Fruit fly (Drosophila melanogaster) whole organism, larva: ENCODE measurements around the gene ICA69.

Experiments
- noc ChIP-seq: fragments of 200-800 bp; sonication (Bioruptor generic); optimal IDR thresholded peaks from 3 replicates; lab custom pipeline; 2019; ENCODE audit warnings: missing biosample characterization, mild to moderate bottlenecking, missing genetic modification characterization, moderate library complexity

ICA69 gene

DNA sequence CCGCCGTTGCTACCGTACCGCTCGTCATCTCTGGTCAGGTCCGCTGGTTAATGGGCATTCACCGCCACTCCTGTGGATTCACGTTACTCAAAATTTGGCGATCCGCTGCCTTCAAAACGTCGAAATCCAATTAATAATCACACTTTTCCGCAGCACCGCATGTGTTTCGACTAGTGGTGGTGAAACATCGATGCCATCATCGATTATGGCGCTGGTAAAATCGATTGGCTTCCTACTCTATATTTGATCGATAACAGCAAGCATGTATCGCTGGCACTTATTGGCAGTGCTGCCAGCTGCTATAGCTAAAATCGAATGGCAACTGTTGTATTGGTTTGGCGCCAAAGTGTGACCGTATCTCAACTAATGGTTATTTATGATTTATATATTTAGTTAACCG, 4.6 kb downstream of the ICA69 start:
- TF ChIP-seq noc (tag; lab: Kevin White, UChicago): no peak

DNA sequence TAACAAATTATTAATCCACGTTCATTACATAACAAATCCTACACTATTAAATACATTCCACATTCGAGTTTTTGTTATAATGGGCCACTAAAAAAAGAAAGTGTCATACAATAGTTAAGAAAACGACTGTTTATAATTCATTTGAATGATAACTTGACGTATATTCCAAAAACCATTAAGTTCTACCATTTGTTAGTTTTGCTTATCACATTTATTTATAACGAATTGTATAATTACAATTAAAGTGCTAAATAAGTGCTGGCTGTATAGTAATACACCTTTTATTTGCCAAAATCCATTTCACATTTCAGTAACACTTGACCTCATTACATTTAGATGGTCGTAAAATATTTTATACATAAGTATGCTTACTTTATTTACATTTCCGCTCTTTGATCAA, 5.0 kb downstream of the ICA69 start, which contains the start of gene CG10565:
Gene CG10565 (minus strand): TSS at position 101 of the 400 bp plus-strand sequence.
- TF ChIP-seq noc (tag; lab: Kevin White, UChicago): no peak

DNA sequence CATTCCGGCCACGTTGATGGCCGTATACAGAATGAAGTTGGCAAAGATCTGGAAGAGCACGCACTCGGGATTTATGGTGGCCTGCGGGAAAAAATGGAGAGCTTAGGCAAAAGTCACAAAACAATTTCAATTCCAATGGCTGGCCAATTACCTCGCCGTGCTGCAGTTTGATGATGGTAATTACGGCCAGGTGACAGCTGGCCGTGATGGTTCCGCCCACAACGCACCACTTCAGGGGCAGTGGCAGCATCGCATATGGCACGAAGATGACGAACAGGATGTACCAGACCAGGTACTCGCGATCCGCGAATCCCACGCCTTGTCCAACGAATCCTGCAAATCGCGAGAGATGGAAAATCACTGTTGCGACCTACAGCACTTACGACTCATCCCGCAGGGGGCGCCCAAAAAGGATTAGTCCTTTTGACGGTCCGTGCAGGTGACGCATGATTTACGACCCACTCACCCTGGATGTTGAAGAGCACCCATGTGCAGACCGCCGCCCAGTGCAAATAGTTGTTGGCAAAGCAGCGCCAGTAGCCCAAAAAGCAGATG, 14.7 kb downstream of the ICA69 start:
- TF ChIP-seq noc (tag; lab: Kevin White, UChicago): no peak

DNA sequence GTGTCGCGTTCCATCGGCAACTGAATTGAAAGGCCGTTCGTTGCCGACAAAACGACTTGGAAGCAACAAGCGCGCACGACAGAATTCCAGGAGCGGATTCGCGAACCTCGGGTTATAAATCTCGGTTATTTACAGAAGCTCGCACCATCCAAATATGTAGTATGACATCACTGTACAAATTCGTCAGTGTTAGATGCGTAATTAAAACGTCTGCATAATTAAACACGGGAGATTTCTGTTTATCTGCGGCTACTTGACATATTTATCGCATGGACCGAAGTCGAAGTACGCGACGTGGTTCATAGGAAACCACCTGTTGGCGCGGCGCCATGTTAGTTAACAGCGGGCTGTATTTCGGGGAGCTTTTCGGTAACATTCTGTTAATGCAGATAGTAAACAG, 40.7 kb downstream of the ICA69 start, which contains the start of gene Ac78C:
Gene Ac78C (minus strand): TSS at position 26 of the 400 bp plus-strand sequence.
- TF ChIP-seq noc (tag; lab: Kevin White, UChicago): peak; percentile 93

DNA sequence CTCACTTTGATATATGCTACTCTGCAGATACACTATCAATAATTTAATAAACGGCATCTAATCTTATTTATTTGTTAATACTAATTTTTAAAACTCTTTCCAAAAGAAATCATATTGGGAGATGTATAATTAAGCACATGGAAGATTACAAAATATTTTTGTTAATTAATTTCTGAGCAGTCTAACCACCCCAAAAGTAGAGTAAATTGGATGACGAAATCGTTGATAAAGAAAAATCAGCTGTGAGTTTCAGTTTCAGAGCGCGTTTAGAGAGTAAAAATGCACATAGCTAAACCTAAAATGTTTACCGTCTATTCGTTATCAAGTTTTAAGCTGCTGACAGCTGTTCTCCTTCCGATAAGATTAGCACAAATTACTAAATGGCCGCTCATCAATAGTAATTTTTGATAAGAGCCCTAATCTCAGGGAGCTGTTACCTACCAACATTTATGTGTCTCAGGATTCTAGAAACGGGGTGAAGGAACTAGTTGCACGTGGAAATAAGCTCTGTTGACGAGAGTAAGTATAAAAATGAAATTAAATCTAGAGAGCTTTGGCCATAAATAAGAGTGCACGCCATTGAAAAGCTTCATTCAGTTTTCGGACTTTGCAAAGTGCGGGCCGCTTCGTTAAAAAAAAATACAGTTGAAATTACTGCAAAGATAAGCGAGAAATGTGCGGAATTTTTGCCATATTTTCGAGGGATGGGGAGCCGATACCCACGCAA, 41.4 kb downstream of the ICA69 start, which contains the start of the genes chb and AsnS:
Gene chb (plus strand): TSS at position 327 of the 727 bp plus-strand sequence.
Gene AsnS (plus strand): TSS at position 592 of the 727 bp plus-strand sequence.
- peak; percentile 95 for TF ChIP-seq noc (tag; lab: Kevin White, UChicago)

DNA sequence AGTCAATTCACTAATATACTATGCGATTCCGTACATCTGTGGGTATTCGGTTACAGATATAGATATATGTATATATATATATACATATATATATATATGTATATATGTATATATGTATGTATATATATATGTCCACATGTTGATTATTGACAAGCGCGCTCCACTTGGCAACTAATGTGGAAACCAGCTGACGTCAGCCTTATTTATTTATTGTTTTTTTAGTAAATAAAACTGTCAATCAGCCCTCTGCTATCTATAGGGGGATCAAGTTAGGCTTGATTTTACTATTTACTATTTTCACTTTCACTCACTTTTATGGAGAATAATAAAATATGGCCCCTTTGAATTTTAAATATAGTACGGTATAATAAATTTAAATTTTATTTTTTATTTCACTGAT, 43.7 kb downstream of the ICA69 start:
- TF ChIP-seq noc (tag; lab: Kevin White, UChicago): no peak

DNA sequence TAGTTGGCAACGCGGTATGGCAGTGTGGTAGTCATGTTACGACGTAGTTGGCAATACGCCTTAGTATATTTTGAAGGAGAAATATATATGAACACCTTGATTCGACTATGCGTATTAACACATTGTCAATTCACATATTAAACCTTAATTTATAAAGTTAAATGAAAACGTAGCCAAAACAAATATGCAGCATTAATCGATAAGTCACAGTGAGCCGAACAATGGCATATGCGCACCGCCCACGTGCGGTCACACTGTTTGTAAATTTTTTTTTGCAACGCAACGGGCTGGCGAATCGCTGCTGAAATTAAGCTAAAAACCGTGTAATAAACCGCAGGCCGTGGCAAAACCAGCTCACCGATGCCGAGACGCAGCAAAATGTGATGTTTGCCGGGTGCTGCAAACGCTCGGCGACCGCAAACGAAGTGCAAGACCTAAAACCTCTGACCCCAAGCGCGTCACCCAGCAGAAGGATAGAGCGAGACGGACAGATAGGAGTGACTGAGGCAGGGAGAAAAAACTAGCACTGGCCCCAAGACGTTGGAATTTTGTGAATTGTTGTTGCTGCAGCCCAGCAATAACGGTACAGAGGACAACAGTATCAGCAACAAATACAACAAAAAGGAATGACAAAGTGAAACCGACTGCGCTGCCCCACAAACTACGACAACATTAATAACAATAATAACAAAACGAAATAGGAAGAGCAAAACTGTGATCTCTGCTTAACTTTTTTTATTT, 44.5 kb downstream of the ICA69 start:
- peak; percentile 17 for TF ChIP-seq noc (tag; lab: Kevin White, UChicago)

DNA sequence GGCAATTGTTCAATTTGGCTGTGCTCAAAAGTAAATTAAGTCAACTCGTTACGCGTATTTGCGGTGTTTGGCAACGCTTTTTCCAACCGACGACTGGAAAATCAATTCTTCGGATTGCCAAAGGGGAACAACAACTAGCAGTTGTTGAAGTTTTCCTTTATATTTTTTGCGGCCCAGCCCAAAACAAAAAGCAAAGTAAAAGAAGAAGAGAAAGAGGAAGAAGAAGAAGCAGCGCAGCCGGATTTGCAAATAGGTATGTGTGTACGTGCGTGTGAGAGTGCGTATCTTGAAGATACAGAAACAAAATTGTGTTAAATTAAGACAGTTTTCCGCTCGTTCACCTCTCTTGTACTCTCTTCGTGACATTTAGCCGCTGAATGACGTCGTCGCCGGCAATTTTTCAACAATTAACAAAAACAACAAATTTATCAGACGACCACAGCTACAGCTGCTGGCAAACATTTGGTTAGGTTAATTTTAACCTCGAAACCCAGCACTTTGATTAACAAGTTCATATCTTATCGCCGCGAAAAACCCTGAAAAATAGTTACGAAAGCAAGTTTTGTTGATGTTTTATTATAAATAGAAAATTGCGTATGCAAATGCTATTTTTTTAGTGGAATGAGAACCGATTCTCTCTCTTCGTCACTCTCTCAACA, 45.2 kb downstream of the ICA69 start:
- no peak for TF ChIP-seq noc (tag; lab: Kevin White, UChicago)

DNA sequence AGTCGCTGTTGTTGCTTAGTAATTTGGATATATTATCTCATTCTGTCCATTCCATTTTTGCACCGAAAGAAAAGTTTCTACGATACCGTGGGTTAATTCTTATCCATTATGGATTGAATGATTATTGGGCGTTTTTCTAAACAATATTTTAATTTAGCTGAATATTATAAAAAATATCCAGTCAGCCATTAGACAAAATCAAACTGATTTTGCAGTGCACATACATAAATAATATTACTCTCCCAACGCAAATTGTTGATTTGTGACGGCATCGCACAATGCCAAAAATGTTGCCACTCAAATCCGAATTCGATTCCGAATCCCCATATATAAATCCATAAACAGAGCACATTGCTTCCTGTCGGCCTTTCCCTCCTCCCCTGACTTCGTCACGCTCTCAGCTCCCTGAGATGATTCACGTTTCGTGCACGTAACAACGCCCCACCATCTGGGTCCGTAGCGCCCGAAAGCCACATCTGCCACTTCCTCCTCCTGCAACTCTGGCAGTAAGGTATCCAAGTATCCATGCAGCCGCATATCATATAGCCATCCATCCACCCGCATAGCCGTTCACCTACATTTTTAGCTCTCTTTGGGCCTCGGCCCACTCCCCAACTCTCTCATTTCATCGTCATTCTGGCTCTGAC, 45.8 kb downstream of the ICA69 start:
- peak; percentile 71 for TF ChIP-seq noc (tag; lab: Kevin White, UChicago)
